Worm (Caenorhabditis elegans) whole organism, L4 larva: ENCODE data around the gene chpf-1.

Source experiments
- F37D6.2 ChIP-seq: sonication (generic microtip); optimal IDR thresholded peaks from 2 replicates; lab custom pipeline; 2016; ENCODE audit warnings: mild to moderate bottlenecking, missing genetic modification characterization, missing compliant biosample characterization
- F49E8.2 ChIP-seq: sonication (generic microtip); optimal IDR thresholded peaks from 2 replicates; lab custom pipeline; 2016; ENCODE audit warnings: missing compliant biosample characterization, mild to moderate bottlenecking, missing genetic modification characterization, borderline replicate concordance
- T20F7.1 ChIP-seq: fragments of 200-800 bp; sonication (Bioruptor generic); optimal IDR thresholded peaks from 2 replicates; lab custom pipeline; 2018; ENCODE audit warnings: mild to moderate bottlenecking, missing genetic modification characterization, missing compliant biosample characterization
- Y105C5A.15 ChIP-seq: fragments of 200-800 bp; sonication (Bioruptor generic); IDR thresholded peaks from 2 replicates; pipeline ENCODE4 v1.3.6; 2022; ENCODE audit warnings: missing genetic modification characterization, missing compliant biosample characterization
- ZK337.2 ChIP-seq: fragments of 200-800 bp; sonication (Bioruptor generic); IDR thresholded peaks from 2 replicates; pipeline ENCODE4 v1.3.6; 2022; ENCODE audit warnings: missing genetic modification reagents, missing genetic modification characterization, missing compliant biosample characterization
- aha-1 ChIP-seq: fragments of 150-350 bp; peaks from one replicate; lab custom pipeline; 2014; ENCODE audit warnings: missing biosample characterization, missing genetic modification characterization
- arid-1 ChIP-seq: fragments of 200-800 bp; sonication (Bioruptor generic); conservative IDR thresholded peaks from 2 replicates; pipeline ENCODE4 v1.3.6; 2022; ENCODE audit warnings: missing genetic modification reagents, missing genetic modification characterization, missing compliant biosample characterization
- ceh-20 ChIP-seq: fragments of 200-800 bp; sonication (Bioruptor generic); IDR thresholded peaks from 2 replicates; pipeline ENCODE4 v1.3.6; 2022; ENCODE audit warnings: missing genetic modification reagents, missing genetic modification characterization, missing compliant biosample characterization
- ceh-28 ChIP-seq: fragments of 150-350 bp; optimal IDR thresholded peaks from 2 replicates; lab custom pipeline; 2014; ENCODE audit warnings: missing biosample characterization, missing genetic modification reagents, missing genetic modification characterization
- ceh-32 ChIP-seq: sonication (generic microtip); optimal IDR thresholded peaks from 2 replicates; lab custom pipeline; 2016; ENCODE audit warnings: mild to moderate bottlenecking, missing genetic modification characterization, missing compliant biosample characterization; ENCODE audit not compliant: poor library complexity
- ceh-44 ChIP-seq: fragments of 200-800 bp; sonication (Bioruptor generic); IDR thresholded peaks from 2 replicates; pipeline ENCODE4 v1.3.6; 2022; ENCODE audit warnings: missing genetic modification reagents, missing genetic modification characterization, missing compliant biosample characterization
- cey-2 ChIP-seq: sonication (generic microtip); optimal IDR thresholded peaks from 3 replicates; lab custom pipeline; 2017; ENCODE audit warnings: missing genetic modification characterization, mild to moderate bottlenecking, missing compliant biosample characterization, antibody characterized with exemption, borderline replicate concordance; ENCODE audit not compliant: insufficient read depth
- daf-16 ChIP-seq, 3 experiments: sonication (generic microtip); optimal IDR thresholded peaks; 2 replicates each; lab custom pipeline; 2016 to 2017; ENCODE audit warnings: missing genetic modification characterization in 3 of 3, missing genetic modification reagents in 3 of 3, mild to moderate bottlenecking in 2 of 3, missing compliant biosample characterization in 2 of 3, missing biosample characterization in 1 of 3, moderate library complexity in 1 of 3
- daf-19 ChIP-seq: fragments of 200-800 bp; sonication (Bioruptor generic); conservative IDR thresholded peaks from 2 replicates; pipeline ENCODE4 v1.3.6; 2022; ENCODE audit warnings: missing genetic modification characterization, missing compliant biosample characterization
- duxl-1 ChIP-seq: sonication (generic microtip); optimal IDR thresholded peaks from 2 replicates; lab custom pipeline; 2016; ENCODE audit warnings: mild to moderate bottlenecking, missing genetic modification characterization, moderate library complexity, missing compliant biosample characterization; ENCODE audit not compliant: poor library complexity
- gei-8 ChIP-seq: fragments of 200-800 bp; sonication (Bioruptor generic); optimal IDR thresholded peaks from 2 replicates; lab custom pipeline; 2018; ENCODE audit warnings: mild to moderate bottlenecking, missing genetic modification characterization, missing compliant biosample characterization
- hlh-11 ChIP-seq: fragments of 200-800 bp; sonication (Bioruptor generic); optimal IDR thresholded peaks from 2 replicates; lab custom pipeline; 2018; ENCODE audit warnings: mild to moderate bottlenecking, missing genetic modification characterization, missing compliant biosample characterization
- hlh-30 ChIP-seq: sonication (generic microtip); optimal IDR thresholded peaks from 2 replicates; lab custom pipeline; 2017; ENCODE audit warnings: antibody characterized with exemption, mild to moderate bottlenecking, missing genetic modification characterization, missing compliant biosample characterization; ENCODE audit not compliant: insufficient read depth
- hmg-1.1 ChIP-seq: fragments of 200-800 bp; sonication (Bioruptor generic); IDR thresholded peaks from 2 replicates; pipeline ENCODE4 v1.3.6; 2022; ENCODE audit warnings: missing genetic modification reagents, missing genetic modification characterization, missing compliant biosample characterization
- jun-1 ChIP-seq: fragments of 150-350 bp; optimal IDR thresholded peaks from 2 replicates; lab custom pipeline; 2014; ENCODE audit warnings: missing biosample characterization, missing genetic modification reagents, missing genetic modification characterization
- lim-7 ChIP-seq: fragments of 200-800 bp; sonication (Bioruptor generic); IDR thresholded peaks from 2 replicates; pipeline ENCODE4 v1.3.6; 2022; ENCODE audit warnings: missing genetic modification characterization, missing compliant biosample characterization
- lin-1 ChIP-seq: fragments of 200-800 bp; sonication (Bioruptor generic); IDR thresholded peaks from 2 replicates; pipeline ENCODE4 v1.3.6; 2022; ENCODE audit warnings: missing genetic modification reagents, missing genetic modification characterization, missing compliant biosample characterization
- lin-29 ChIP-seq: fragments of 200-800 bp; sonication (Bioruptor generic); IDR thresholded peaks from 2 replicates; pipeline ENCODE4 v1.3.6; 2022; ENCODE audit warnings: missing genetic modification reagents, missing genetic modification characterization, missing compliant biosample characterization
- lin-39 ChIP-seq: fragments of 150-350 bp; optimal IDR thresholded peaks from 2 replicates; lab custom pipeline; 2014; ENCODE audit warnings: missing biosample characterization, missing genetic modification reagents, missing genetic modification characterization
- lir-3 ChIP-seq: sonication (generic microtip); optimal IDR thresholded peaks from 2 replicates; lab custom pipeline; 2016; ENCODE audit warnings: mild to moderate bottlenecking, missing genetic modification characterization, missing compliant biosample characterization
- mdt-29 ChIP-seq: fragments of 200-800 bp; sonication (Bioruptor generic); IDR thresholded peaks from 2 replicates; pipeline ENCODE4 v1.3.6; 2022; ENCODE audit warnings: missing genetic modification reagents, missing genetic modification characterization, missing compliant biosample characterization
- mep-1 ChIP-seq: fragments of 150-350 bp; sonication (generic microtip); optimal IDR thresholded peaks from 3 replicates; lab custom pipeline; 2014; ENCODE audit warnings: missing biosample characterization, missing genetic modification characterization
- mes-2 ChIP-seq: sonication (generic microtip); optimal IDR thresholded peaks from 2 replicates; lab custom pipeline; 2016; ENCODE audit warnings: missing genotype, mild to moderate bottlenecking, missing genetic modification characterization, missing compliant biosample characterization; ENCODE audit not compliant: poor library complexity, severe bottlenecking
- mxl-3 ChIP-seq: fragments of 200-800 bp; sonication (Bioruptor generic); optimal IDR thresholded peaks from 2 replicates; lab custom pipeline; 2018; ENCODE audit warnings: mild to moderate bottlenecking, missing genetic modification characterization, missing compliant biosample characterization
- nhr-11 ChIP-seq: fragments of 150-350 bp; optimal IDR thresholded peaks from 2 replicates; lab custom pipeline; 2014; ENCODE audit warnings: missing biosample characterization, missing genetic modification characterization
- nhr-237 ChIP-seq: sonication (generic microtip); optimal IDR thresholded peaks from 2 replicates; lab custom pipeline; 2017; ENCODE audit warnings: missing biosample characterization, missing genetic modification characterization
- nhr-28 ChIP-seq: fragments of 150-350 bp; optimal IDR thresholded peaks from 2 replicates; lab custom pipeline; 2014; ENCODE audit warnings: missing biosample characterization, missing genetic modification characterization
- nhr-42 ChIP-seq: fragments of 200-800 bp; sonication (Bioruptor generic); IDR thresholded peaks from 2 replicates; pipeline ENCODE4 v1.3.6; 2022; ENCODE audit warnings: missing genetic modification characterization, missing compliant biosample characterization
- nhr-48 ChIP-seq: sonication (generic microtip); optimal IDR thresholded peaks from 2 replicates; lab custom pipeline; 2016; ENCODE audit warnings: mild to moderate bottlenecking, missing genetic modification characterization, missing compliant biosample characterization
- nhr-76 ChIP-seq: fragments of 150-350 bp; optimal IDR thresholded peaks from 2 replicates; lab custom pipeline; 2014; ENCODE audit warnings: missing biosample characterization, missing genetic modification characterization
- nhr-77 ChIP-seq: fragments of 150-350 bp; optimal IDR thresholded peaks from 2 replicates; lab custom pipeline; 2014; ENCODE audit warnings: missing biosample characterization, missing genetic modification characterization
- php-3 ChIP-seq: fragments of 200-800 bp; sonication (Bioruptor generic); IDR thresholded peaks from 2 replicates; pipeline ENCODE4 v1.3.6; 2022; ENCODE audit warnings: missing genetic modification reagents, missing genetic modification characterization, missing compliant biosample characterization
- saeg-2 ChIP-seq: fragments of 200-800 bp; sonication (Bioruptor generic); IDR thresholded peaks from 2 replicates; pipeline ENCODE4 v1.3.6; 2022; ENCODE audit warnings: missing genetic modification reagents, missing genetic modification characterization, missing compliant biosample characterization
- spr-1 ChIP-seq: sonication (generic microtip); optimal IDR thresholded peaks from 2 replicates; lab custom pipeline; 2016; ENCODE audit warnings: mild to moderate bottlenecking, missing genetic modification characterization, missing compliant biosample characterization
- tag-97 ChIP-seq: fragments of 200-800 bp; sonication (Bioruptor generic); IDR thresholded peaks from 2 replicates; pipeline ENCODE4 v1.3.6; 2022; ENCODE audit warnings: missing genetic modification characterization, missing compliant biosample characterization
- tra-1 ChIP-seq: fragments of 200-800 bp; sonication (Bioruptor generic); IDR thresholded peaks from 2 replicates; pipeline ENCODE4 v1.3.6; 2022; ENCODE audit warnings: missing genetic modification reagents, missing genetic modification characterization, missing compliant biosample characterization
- unc-130 ChIP-seq: sonication (generic microtip); optimal IDR thresholded peaks from 2 replicates; lab custom pipeline; 2016; ENCODE audit warnings: missing genetic modification reagents, missing genetic modification characterization, missing compliant biosample characterization
- unc-39 ChIP-seq: sonication (generic microtip); optimal IDR thresholded peaks from 2 replicates; lab custom pipeline; 2017; ENCODE audit warnings: missing biosample characterization, missing genetic modification characterization
- unc-62 ChIP-seq, 3 experiments: fragments of 150-350 bp in 1 of 3; sonication (generic microtip); optimal IDR thresholded peaks in 2 of 3; peaks in 1 of 3; 1 replicate in 1 of 3; 2 replicates in 2 of 3; lab custom pipeline; 2014 to 2017; ENCODE audit warnings: missing biosample characterization in 3 of 3, missing genetic modification characterization in 3 of 3, missing genetic modification reagents in 3 of 3, missing genotype in 1 of 3
- vab-7 ChIP-seq: fragments of 200-800 bp; sonication (Bioruptor generic); IDR thresholded peaks from 2 replicates; pipeline ENCODE4 v1.3.6; 2022; ENCODE audit warnings: missing genetic modification reagents, missing genetic modification characterization, missing compliant biosample characterization
- zag-1 ChIP-seq: fragments of 150-350 bp; optimal IDR thresholded peaks from 2 replicates; lab custom pipeline; 2014; ENCODE audit warnings: missing biosample characterization, missing genetic modification characterization
- zfp-3 ChIP-seq: fragments of 200-800 bp; sonication (Bioruptor generic); conservative IDR thresholded peaks from 2 replicates; pipeline ENCODE4 v1.3.6; 2022; ENCODE audit warnings: missing genetic modification reagents, missing genetic modification characterization, missing compliant biosample characterization
- zip-11 ChIP-seq: fragments of 200-800 bp; sonication (Bioruptor generic); IDR thresholded peaks from 2 replicates; pipeline ENCODE4 v1.3.6; 2022; ENCODE audit warnings: missing genetic modification characterization, missing compliant biosample characterization

Gene chpf-1

DNA sequence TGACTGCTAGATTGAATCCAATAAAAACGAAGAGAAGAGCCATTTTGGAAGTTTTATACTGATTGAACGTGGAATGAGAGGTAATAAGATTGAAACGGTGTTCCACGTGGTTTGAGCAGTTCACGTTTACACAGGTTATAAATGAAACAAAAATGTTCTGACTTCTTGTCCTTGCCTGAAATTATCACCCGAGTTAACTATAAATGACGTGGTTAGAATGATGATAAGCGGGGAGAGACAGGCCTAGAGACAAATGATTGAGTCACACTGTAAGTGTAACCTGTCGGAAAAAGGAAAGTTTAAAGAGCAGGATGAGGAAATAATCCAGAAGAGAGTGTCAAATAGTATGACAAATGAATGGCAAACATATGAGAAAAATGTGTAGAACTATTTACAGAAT lies 42.3 kb downstream of the chpf-1 start, which contains the start of gene C51E3.10 (continued):
- TF ChIP-seq nhr-28 (tag; lab: Kevin White, UChicago), result peak; percentile 88
- TF ChIP-seq lim-7, result no peak
- TF ChIP-seq hlh-30 (tag; lab: Kevin White, UChicago), result peak; percentile 68
- TF ChIP-seq spr-1 (tag; lab: Kevin White, UChicago), result no peak
- no peak for TF ChIP-seq arid-1 (GFP tag; lab: Robert Waterston, UW)
- TF ChIP-seq ceh-28, result no peak
- TF ChIP-seq saeg-2, result no peak
- no peak for TF ChIP-seq lin-29
- no peak for TF ChIP-seq T20F7.1
- TF ChIP-seq ZK337.2 (GFP tag; lab: Robert Waterston, UW), result no peak
- TF ChIP-seq mdt-29 (GFP tag; lab: Robert Waterston, UW), result 0 out of 2 replicates have a peak, but pooled peaks have one; percentile 32
- TF ChIP-seq duxl-1, result no peak
- TF ChIP-seq unc-39 (tag; lab: Kevin White, UChicago), result no peak
- no peak for TF ChIP-seq tag-97 (GFP tag; lab: Robert Waterston, UW)
- no peak for TF ChIP-seq lin-39 (tag; lab: Kevin White, UChicago)
- TF ChIP-seq mep-1 (tag; lab: Kevin White, UChicago), result peak; percentile 36
- peak; percentile 68; the same call in 1 of the 2 replicates for TF ChIP-seq tra-1 (GFP tag; lab: Robert Waterston, UW)
- TF ChIP-seq hlh-11, result peak; percentile 80
- TF ChIP-seq Y105C5A.15 (GFP tag; lab: Robert Waterston, UW), result no peak
- TF ChIP-seq jun-1, result no peak
- no peak for TF ChIP-seq hmg-1.1 (GFP tag; lab: Robert Waterston, UW)
- peak in 1 of 2 experiments; percentile 89 for TF ChIP-seq unc-62 (GFP tag; optimal IDR thresholded peaks at IDR 0.05 in 1 of 2; lab: Kevin White, UChicago)
- TF ChIP-seq unc-62 (tag; optimal IDR thresholded peaks at IDR 0.05; lab: Kevin White, UChicago), result no peak
- TF ChIP-seq daf-19, result no peak
- TF ChIP-seq zip-11 (GFP tag; lab: Robert Waterston, UW), result no peak
- TF ChIP-seq F37D6.2, result no peak
- TF ChIP-seq daf-16 (GFP tag; optimal IDR thresholded peaks at IDR 0.05; lab: Kevin White, UChicago), result no peak
- peak; percentile 66 for TF ChIP-seq daf-16 (tag; optimal IDR thresholded peaks at IDR 0.05; lab: Kevin White, UChicago)
- TF ChIP-seq F49E8.2 (tag; lab: Kevin White, UChicago), result no peak
- no peak for TF ChIP-seq ceh-20
- TF ChIP-seq nhr-48, result peak; percentile 18
- TF ChIP-seq nhr-77 (tag; lab: Kevin White, UChicago), result peak; percentile 35
- TF ChIP-seq zag-1 (tag; lab: Kevin White, UChicago), result no peak
- TF ChIP-seq mes-2 (tag; lab: Kevin White, UChicago), result no peak
- TF ChIP-seq nhr-11, result no peak
- TF ChIP-seq mxl-3 (GFP tag; lab: Kevin White, UChicago), result peak; percentile 76
- no peak for TF ChIP-seq lir-3 (tag; lab: Kevin White, UChicago)
- TF ChIP-seq nhr-237 (tag; lab: Kevin White, UChicago), result no peak
- TF ChIP-seq ceh-44 (GFP tag; lab: Robert Waterston, UW), result no peak
- no peak for TF ChIP-seq vab-7 (GFP tag; lab: Robert Waterston, UW)
- peak; percentile 73 for TF ChIP-seq aha-1 (tag; lab: Kevin White, UChicago)
- TF ChIP-seq cey-2 (tag; lab: Kevin White, UChicago), result no peak
- no peak for TF ChIP-seq zfp-3 (GFP tag; lab: Robert Waterston, UW)
- no peak for TF ChIP-seq nhr-76 (tag; lab: Kevin White, UChicago)
- TF ChIP-seq unc-130 (GFP tag; lab: Kevin White, UChicago), result no peak
- no peak for TF ChIP-seq gei-8 (GFP tag; lab: Kevin White, UChicago)
- no peak for TF ChIP-seq ceh-32 (tag; lab: Kevin White, UChicago)
- TF ChIP-seq php-3 (GFP tag; lab: Robert Waterston, UW), result no peak
- TF ChIP-seq nhr-42 (GFP tag; lab: Robert Waterston, UW), result 0 out of 2 replicates have a peak, but pooled peaks have one; percentile 50
- TF ChIP-seq lin-1, result peak; percentile 71; the same call in 1 of the 2 replicates
